Worm (Caenorhabditis elegans) whole organism, L3 larva: ENCODE measurements around the gene K07H8.12.

Experiments used
- R02D3.7 ChIP-seq: fragments of 150-350 bp; optimal IDR thresholded peaks from 2 replicates; lab custom pipeline; 2014; ENCODE audit warnings: missing biosample characterization, missing genetic modification characterization
- ZK546.5 ChIP-seq: sonication (generic microtip); optimal IDR thresholded peaks from 2 replicates; lab custom pipeline; 2017; ENCODE audit warnings: missing biosample characterization, missing genetic modification characterization
- ama-1 ChIP-seq: fragments of 150-350 bp; optimal IDR thresholded peaks from 2 replicates; lab custom pipeline; 2018
- ceh-16 ChIP-seq: sonication (generic microtip); optimal IDR thresholded peaks from 2 replicates; lab custom pipeline; 2017; ENCODE audit warnings: missing biosample characterization, missing genetic modification characterization
- ceh-28 ChIP-seq: fragments of 150-350 bp; optimal IDR thresholded peaks from 2 replicates; lab custom pipeline; 2014; ENCODE audit warnings: missing biosample characterization, missing genetic modification reagents, missing genetic modification characterization
- ceh-82 ChIP-seq: fragments of 150-350 bp; optimal IDR thresholded peaks from 2 replicates; lab custom pipeline; 2014; ENCODE audit warnings: missing biosample characterization, missing genetic modification characterization
- ceh-9 ChIP-seq: sonication (generic microtip); optimal IDR thresholded peaks from 2 replicates; lab custom pipeline; 2018; ENCODE audit warnings: missing biosample characterization, missing genetic modification characterization
- daf-12 ChIP-seq: fragments of 150-350 bp; optimal IDR thresholded peaks from 2 replicates; lab custom pipeline; 2014; ENCODE audit warnings: missing biosample characterization, missing genetic modification reagents, missing genetic modification characterization
- egl-27 ChIP-seq: sonication (generic microtip); optimal IDR thresholded peaks from 4 replicates; lab custom pipeline; 2017; ENCODE audit warnings: missing biosample characterization, missing genetic modification reagents, missing genetic modification characterization
- egl-5 ChIP-seq: fragments of 150-350 bp; optimal IDR thresholded peaks from 2 replicates; lab custom pipeline; 2017; ENCODE audit warnings: missing biosample characterization, missing genetic modification reagents, missing genetic modification characterization, inconsistent platforms
- elt-1 ChIP-seq: fragments of 150-350 bp; optimal IDR thresholded peaks from 2 replicates; lab custom pipeline; 2014; ENCODE audit warnings: missing biosample characterization, missing genetic modification characterization
- elt-2 ChIP-seq: sonication (generic microtip); optimal IDR thresholded peaks from 2 replicates; lab custom pipeline; 2016; ENCODE audit warnings: missing genetic modification reagents, mild to moderate bottlenecking, missing genetic modification characterization, missing compliant biosample characterization
- elt-3 ChIP-seq, 3 experiments: fragments of 150-350 bp in 1 of 3; sonication (generic microtip) in 2 of 3; optimal IDR thresholded peaks; 2 replicates in 2 of 3; 4 replicates in 1 of 3; lab custom pipeline; 2014 to 2017; ENCODE audit warnings: missing biosample characterization in 3 of 3, missing genetic modification characterization in 3 of 3
- eor-1 ChIP-seq, 2 experiments: fragments of 150-350 bp; optimal IDR thresholded peaks; 2 replicates each; lab custom pipeline; 2014 to 2018; ENCODE audit warnings: missing biosample characterization in 2 of 2, missing genetic modification characterization in 2 of 2
- fkh-10 ChIP-seq: sonication (generic microtip); optimal IDR thresholded peaks from 2 replicates; lab custom pipeline; 2017; ENCODE audit warnings: missing biosample characterization, missing genetic modification reagents, missing genetic modification characterization
- fos-1 ChIP-seq: fragments of 150-350 bp; optimal IDR thresholded peaks from 2 replicates; lab custom pipeline; 2014; ENCODE audit warnings: missing biosample characterization, missing genetic modification characterization
- hmg-11 ChIP-seq: sonication (generic microtip); optimal IDR thresholded peaks from 2 replicates; lab custom pipeline; 2016; ENCODE audit warnings: missing genetic modification characterization, missing compliant biosample characterization
- jun-1 ChIP-seq: fragments of 150-350 bp; optimal IDR thresholded peaks from 2 replicates; lab custom pipeline; 2014; ENCODE audit warnings: missing biosample characterization, missing genetic modification reagents, missing genetic modification characterization
- lin-15B ChIP-seq: fragments of 150-350 bp; optimal IDR thresholded peaks from 2 replicates; lab custom pipeline; 2014; ENCODE audit warnings: missing biosample characterization, missing genetic modification characterization
- lsy-12 ChIP-seq: sonication (generic microtip); optimal IDR thresholded peaks from 2 replicates; lab custom pipeline; 2016; ENCODE audit warnings: mild to moderate bottlenecking, missing genetic modification characterization, missing compliant biosample characterization
- mdl-1 ChIP-seq: fragments of 150-350 bp; optimal IDR thresholded peaks from 2 replicates; lab custom pipeline; 2014; ENCODE audit warnings: missing biosample characterization, missing genetic modification characterization
- mml-1 ChIP-seq: fragments of 150-350 bp; sonication (generic microtip); optimal IDR thresholded peaks from 3 replicates; lab custom pipeline; 2014; ENCODE audit warnings: missing biosample characterization, missing genetic modification characterization
- nfya-1 ChIP-seq: sonication (generic microtip); optimal IDR thresholded peaks from 2 replicates; lab custom pipeline; 2017; ENCODE audit warnings: missing genetic modification characterization, mild to moderate bottlenecking, missing compliant biosample characterization, antibody characterized with exemption, moderate library complexity; ENCODE audit not compliant: insufficient read depth
- nhr-12 ChIP-seq: fragments of 150-350 bp; optimal IDR thresholded peaks from 2 replicates; lab custom pipeline; 2014; ENCODE audit warnings: missing biosample characterization, missing genetic modification characterization
- nhr-23 ChIP-seq: fragments of 150-350 bp; optimal IDR thresholded peaks from 2 replicates; lab custom pipeline; 2014; ENCODE audit warnings: missing biosample characterization, missing genetic modification reagents, missing genetic modification characterization
- nhr-237 ChIP-seq: fragments of 150-350 bp; optimal IDR thresholded peaks from 2 replicates; lab custom pipeline; 2014; ENCODE audit warnings: missing biosample characterization, missing genetic modification characterization
- nhr-25 ChIP-seq: sonication (generic microtip); optimal IDR thresholded peaks from 2 replicates; lab custom pipeline; 2017; ENCODE audit warnings: missing biosample characterization, missing genetic modification characterization
- nhr-43 ChIP-seq: sonication (generic microtip); optimal IDR thresholded peaks from 2 replicates; lab custom pipeline; 2016; ENCODE audit warnings: mild to moderate bottlenecking, missing genetic modification characterization, missing compliant biosample characterization; ENCODE audit not compliant: poor library complexity, severe bottlenecking
- nhr-67 ChIP-seq: fragments of 150-350 bp; optimal IDR thresholded peaks from 2 replicates; lab custom pipeline; 2014; ENCODE audit warnings: missing biosample characterization, missing genetic modification characterization
- nhr-76 ChIP-seq: fragments of 150-350 bp; sonication (generic microtip); optimal IDR thresholded peaks from 5 replicates; lab custom pipeline; 2014; ENCODE audit warnings: missing biosample characterization, missing genetic modification characterization
- pha-4 ChIP-seq: fragments of 150-350 bp; optimal IDR thresholded peaks from 2 replicates; lab custom pipeline; 2014; ENCODE audit warnings: missing biosample characterization, missing genetic modification reagents, missing genetic modification characterization
- pqm-1 ChIP-seq: fragments of 150-350 bp; optimal IDR thresholded peaks from 2 replicates; lab custom pipeline; 2017; ENCODE audit warnings: missing biosample characterization, missing genetic modification characterization, inconsistent platforms
- sea-2 ChIP-seq: fragments of 150-350 bp; sonication (generic microtip); optimal IDR thresholded peaks from 4 replicates; lab custom pipeline; 2014; ENCODE audit warnings: missing biosample characterization, missing genetic modification reagents, missing genetic modification characterization
- tbx-2 ChIP-seq: sonication (generic microtip); optimal IDR thresholded peaks from 2 replicates; lab custom pipeline; 2016; ENCODE audit warnings: mild to moderate bottlenecking, missing genetic modification characterization, missing compliant biosample characterization
- unc-62 ChIP-seq: fragments of 150-350 bp; sonication (generic microtip); optimal IDR thresholded peaks from 4 replicates; lab custom pipeline; 2014; ENCODE audit warnings: missing biosample characterization, missing genetic modification reagents, missing genetic modification characterization
- ztf-11 ChIP-seq: fragments of 150-350 bp; optimal IDR thresholded peaks from 2 replicates; lab custom pipeline; 2014; ENCODE audit warnings: missing biosample characterization, missing genetic modification characterization
- ztf-4 ChIP-seq: fragments of 150-350 bp; optimal IDR thresholded peaks from 2 replicates; lab custom pipeline; 2014; ENCODE audit warnings: missing biosample characterization, missing genetic modification characterization

Gene K07H8.12

ce11 chrIV:8241312-8241833, 35.1 kb downstream of the K07H8.12 start:
- TF ChIP-seq lin-15B (tag; lab: Kevin White, UChicago) (no peak), mdl-1 (tag; lab: Kevin White, UChicago) (no peak), R02D3.7 (tag; lab: Kevin White, UChicago) (no peak), eor-1 (tag; optimal IDR thresholded peaks at IDR 0.05; lab: Kevin White, UChicago) (no peak), ceh-16 (tag; lab: Kevin White, UChicago) (no peak), nhr-23 (tag; lab: Kevin White, UChicago) (peak; percentile 17), ceh-9 (tag; lab: Kevin White, UChicago) (no peak), ceh-28 (no peak), elt-1 (tag; lab: Kevin White, UChicago) (peak; percentile 36), ama-1 (no peak), nhr-67 (tag; lab: Kevin White, UChicago) (no peak), egl-27 (no peak), ceh-82 (tag; lab: Kevin White, UChicago) (no peak), tbx-2 (tag; lab: Kevin White, UChicago) (no peak), pha-4 (tag; lab: Kevin White, UChicago) (no peak), nhr-25 (tag; lab: Kevin White, UChicago) (peak; percentile 38), egl-5 (tag; lab: Kevin White, UChicago) (no peak), fkh-10 (GFP tag; lab: Kevin White, UChicago) (no peak), fos-1 (tag; lab: Kevin White, UChicago) (no peak), elt-3 (tag; optimal IDR thresholded peaks at IDR 0.05; lab: Kevin White, UChicago) (peak in 1 of 3 experiments; percentile 3), nhr-43 (peak; percentile 8)

ce11 chrIV:8239584-8239983, 36.9 kb downstream of the K07H8.12 start:
- no peak for TF ChIP-seq ceh-9 (tag; lab: Kevin White, UChicago)
- no peak for TF ChIP-seq mml-1 (tag; lab: Kevin White, UChicago)
- peak; percentile 77 for TF ChIP-seq pha-4 (tag; lab: Kevin White, UChicago)
- TF ChIP-seq ZK546.5 (tag; lab: Kevin White, UChicago) = no peak
- TF ChIP-seq tbx-2 (tag; lab: Kevin White, UChicago) = no peak
- peak; percentile 22 for TF ChIP-seq elt-2
- TF ChIP-seq daf-12 (tag; lab: Kevin White, UChicago) = no peak

DNA sequence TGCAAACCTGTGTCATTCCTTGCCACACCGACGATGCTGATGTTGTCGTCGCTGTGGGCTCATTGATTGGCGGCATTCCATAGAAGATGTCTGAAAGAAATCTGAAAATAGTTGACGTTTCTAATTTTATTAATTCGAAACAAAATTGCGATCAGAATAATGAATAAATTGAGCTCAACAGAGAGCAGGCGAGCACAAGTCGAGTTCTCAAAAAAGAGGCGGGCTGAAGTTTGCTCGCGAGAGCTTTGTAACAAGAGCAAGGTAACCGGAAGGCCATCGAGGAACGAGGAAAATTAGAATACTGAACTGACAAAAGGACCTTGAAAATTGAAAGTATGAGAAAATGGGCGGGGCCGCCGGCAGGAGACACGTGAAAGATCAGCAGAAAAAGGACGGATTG, 40.0 kb downstream of the K07H8.12 start, which contains the start of gene nhr-66:
Gene nhr-66, minus strand, starts transcription at position 101 of the 400 bp plus-strand sequence.
- TF ChIP-seq ceh-82 (tag; lab: Kevin White, UChicago) = no peak
- TF ChIP-seq ZK546.5 (tag; lab: Kevin White, UChicago) = no peak
- TF ChIP-seq ceh-9 (tag; lab: Kevin White, UChicago) = no peak
- no peak for TF ChIP-seq nfya-1 (tag; lab: Kevin White, UChicago)
- no peak for TF ChIP-seq nhr-76 (tag; lab: Kevin White, UChicago)
- no peak for TF ChIP-seq ceh-16 (tag; lab: Kevin White, UChicago)
- no peak for TF ChIP-seq pqm-1 (tag; lab: Kevin White, UChicago)
- TF ChIP-seq ztf-11 (tag; lab: Kevin White, UChicago) = no peak
- no peak for TF ChIP-seq egl-27
- TF ChIP-seq egl-5 (tag; lab: Kevin White, UChicago) = no peak
- TF ChIP-seq nhr-43 = no peak
- no peak for TF ChIP-seq jun-1 (tag; lab: Kevin White, UChicago)
- no peak for TF ChIP-seq nhr-237 (tag; lab: Kevin White, UChicago)
- no peak for TF ChIP-seq ama-1
- no peak for TF ChIP-seq hmg-11 (tag; lab: Kevin White, UChicago)
- TF ChIP-seq nhr-23 (tag; lab: Kevin White, UChicago) = no peak
- no peak for TF ChIP-seq ztf-4 (tag; lab: Kevin White, UChicago)

DNA sequence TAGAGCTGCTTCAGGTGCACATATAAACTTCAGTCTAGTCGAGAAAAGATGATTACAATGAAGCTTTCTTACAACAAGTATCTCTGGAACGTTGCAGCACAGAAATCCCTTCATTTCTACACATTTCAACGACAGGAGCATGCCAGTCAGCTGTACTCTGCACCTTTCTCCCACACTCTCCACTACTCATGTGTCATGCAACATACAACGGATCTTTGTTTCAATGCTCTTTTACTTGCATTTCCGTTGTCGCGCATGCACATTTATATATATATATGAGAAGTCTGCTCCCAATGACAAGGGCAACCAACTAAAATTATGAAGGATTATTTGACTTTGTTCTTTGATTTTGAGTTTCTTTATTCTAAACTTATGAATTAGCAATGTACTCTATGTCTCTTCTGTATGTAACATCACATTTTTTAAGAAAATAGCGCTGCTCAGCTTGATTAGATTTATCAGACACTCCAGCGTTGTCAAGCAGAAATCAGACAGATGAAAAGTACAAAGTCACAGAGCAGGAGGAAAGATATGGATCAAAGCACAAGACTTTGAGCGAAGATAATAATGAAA, 41.3 kb downstream of the K07H8.12 start:
- no peak for TF ChIP-seq nhr-43
- no peak for TF ChIP-seq hmg-11 (tag; lab: Kevin White, UChicago)
- no peak for TF ChIP-seq lin-15B (tag; lab: Kevin White, UChicago)
- TF ChIP-seq unc-62 = no peak
- no peak for TF ChIP-seq ceh-16 (tag; lab: Kevin White, UChicago)
- TF ChIP-seq nhr-237 (tag; lab: Kevin White, UChicago) = no peak
- no peak for TF ChIP-seq jun-1 (tag; lab: Kevin White, UChicago)
- TF ChIP-seq eor-1 (tag; optimal IDR thresholded peaks at IDR 0.05; lab: Kevin White, UChicago) = no peak
- TF ChIP-seq ztf-11 (tag; lab: Kevin White, UChicago) = no peak
- TF ChIP-seq nhr-12 (tag; lab: Kevin White, UChicago) = no peak
- TF ChIP-seq sea-2 = no peak
- TF ChIP-seq fos-1 (tag; lab: Kevin White, UChicago) = no peak
- no peak for TF ChIP-seq ztf-4 (tag; lab: Kevin White, UChicago)
- TF ChIP-seq lsy-12 = no peak
